Worm (Caenorhabditis elegans): ENCODE data around the gene R07G3.8.

R07G3.8 gene

DNA sequence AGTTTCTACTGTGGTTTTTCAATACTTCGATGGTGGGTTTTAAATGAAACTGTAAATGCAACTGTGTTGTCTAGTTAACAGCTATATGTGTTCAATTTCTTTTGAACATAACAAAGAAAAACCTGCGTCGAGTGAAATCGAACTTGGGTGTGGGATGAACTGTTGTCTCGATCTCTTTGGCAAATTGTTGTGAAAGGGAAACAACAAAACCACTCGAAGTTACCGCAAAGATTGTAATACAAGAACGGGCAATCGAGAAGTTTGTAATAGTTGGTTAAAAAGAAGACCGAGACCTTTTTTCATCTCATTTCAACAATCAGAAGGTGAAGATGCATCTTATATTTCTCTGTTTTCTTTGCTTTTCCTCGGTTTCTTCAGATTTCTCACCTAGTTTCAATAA lies 12.4 kb downstream of the R07G3.8 start, which contains the start of gene lips-17:
lips-17 (plus strand) TSS at position 301 of the 400 bp plus-strand sequence.
- TF ChIP-seq elt-3 (tag; optimal IDR thresholded peaks at IDR 0.05) (no peak), dmd-4 (tag; optimal IDR thresholded peaks at IDR 0.05) (no peak), C34F6.9 (tag; optimal IDR thresholded peaks at IDR 0.05) (no peak), sma-9 (GFP tag; optimal IDR thresholded peaks at IDR 0.05) (no peak), sma-9 (tag; optimal IDR thresholded peaks at IDR 0.05) (no peak), nhr-6 (tag; optimal IDR thresholded peaks at IDR 0.05) (no peak), nhr-25 (tag; optimal IDR thresholded peaks at IDR 0.05) (no peak), ceh-16 (tag; optimal IDR thresholded peaks at IDR 0.05) (no peak), mab-5 (tag; optimal IDR thresholded peaks at IDR 0.05) (no peak), ZK546.5 (tag; optimal IDR thresholded peaks at IDR 0.05) (no peak), zag-1 (tag; optimal IDR thresholded peaks at IDR 0.05) (no peak)

DNA sequence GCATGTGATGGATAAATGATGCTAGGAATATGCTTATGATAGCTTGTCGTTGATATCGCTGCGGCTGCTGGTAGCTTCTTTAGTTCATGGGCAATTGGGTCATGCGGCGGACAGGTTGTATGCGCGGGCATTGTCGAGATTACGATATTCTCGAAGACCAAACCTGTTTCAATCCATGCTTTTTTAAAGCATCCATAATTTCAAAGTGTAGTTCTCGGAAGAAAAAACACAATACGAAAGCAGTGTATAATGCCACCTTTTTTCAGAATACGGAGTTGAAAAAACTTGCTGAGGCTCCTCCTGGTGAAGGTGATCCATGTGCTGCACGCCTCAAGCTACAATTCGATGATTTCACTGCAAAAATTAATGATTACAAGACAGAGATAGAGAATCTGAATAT lies 15.0 kb downstream of the R07G3.8 start, which contains the start of gene osm-8:
osm-8 (minus strand) TSS at position 101 of the 400 bp plus-strand sequence.
- no peak for TF ChIP-seq nhr-77 (tag; optimal IDR thresholded peaks at IDR 0.05)
- no peak for TF ChIP-seq ztf-4 (tag; optimal IDR thresholded peaks at IDR 0.05)
- no peak for TF ChIP-seq ceh-16 (tag; optimal IDR thresholded peaks at IDR 0.05)
- no peak for TF ChIP-seq lin-11 (tag; optimal IDR thresholded peaks at IDR 0.05)
- TF ChIP-seq F13H6.1 (tag; optimal IDR thresholded peaks at IDR 0.05): no peak
- no peak for TF ChIP-seq mab-5 (tag; optimal IDR thresholded peaks at IDR 0.05)
- TF ChIP-seq ztf-11 (tag; optimal IDR thresholded peaks at IDR 0.05): no peak
- TF ChIP-seq snpc-4 (tag; optimal IDR thresholded peaks at IDR 0.05): no peak
- TF ChIP-seq fos-1 (tag; optimal IDR thresholded peaks at IDR 0.05): no peak
- TF ChIP-seq ceh-82 (tag; optimal IDR thresholded peaks at IDR 0.05): no peak
- TF ChIP-seq aly-2 (tag; optimal IDR thresholded peaks at IDR 0.05): no peak
- no peak for TF ChIP-seq nhr-25 (tag; optimal IDR thresholded peaks at IDR 0.05)
- TF ChIP-seq unc-62 (GFP tag; optimal IDR thresholded peaks at IDR 0.05): no peak
- TF ChIP-seq nhr-11 (tag; optimal IDR thresholded peaks at IDR 0.05): no peak
- TF ChIP-seq nhr-10 (tag; optimal IDR thresholded peaks at IDR 0.05): no peak
- no peak for TF ChIP-seq ztf-1 (GFP tag; conservative IDR thresholded peaks at IDR 0.05)
- TF ChIP-seq sem-4 (tag; optimal IDR thresholded peaks at IDR 0.05): no peak

ce11 chrII:7599357-7599756 lies 21.0 kb downstream of the R07G3.8 start, which contains the start of gene npp-21:
npp-21 (plus strand) TSS chrII:7599657.
- TF ChIP-seq peb-1 (tag; optimal IDR thresholded peaks at IDR 0.05) (no peak), nhr-10 (tag; optimal IDR thresholded peaks at IDR 0.05) (no peak)

DNA sequence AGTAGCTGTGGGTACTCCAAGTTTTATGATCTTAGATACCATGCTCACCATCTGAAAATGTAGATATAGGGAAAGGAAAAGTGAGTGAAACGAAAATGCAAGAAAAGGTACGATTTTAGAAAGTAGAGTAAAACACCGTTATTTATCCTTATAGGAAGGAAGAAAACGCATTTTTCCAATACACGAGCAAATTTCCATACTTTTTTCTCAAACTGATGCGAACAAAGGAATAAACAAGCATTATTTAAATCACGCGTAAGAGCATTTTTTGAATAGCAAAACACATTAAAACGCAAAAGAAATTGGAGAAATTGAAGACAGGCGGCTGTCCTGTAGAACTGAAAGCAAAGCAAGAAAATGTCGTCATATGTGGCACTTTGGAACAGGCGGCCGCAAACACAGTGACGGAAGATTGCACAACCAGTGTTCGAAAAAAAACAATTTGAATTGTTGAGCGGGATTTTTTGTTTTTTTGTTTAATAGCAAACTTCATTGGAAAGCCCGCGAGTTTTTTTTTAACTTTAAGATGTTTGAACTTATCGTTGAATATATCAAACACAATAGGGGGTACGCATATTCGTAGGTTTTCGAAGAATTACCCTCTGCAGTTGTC lies 21.5 kb downstream of the R07G3.8 start, which contains the start of gene pgam-5:
pgam-5 (minus strand) TSS at position 51 of the 613 bp plus-strand sequence.
- TF ChIP-seq ztf-11 (tag; optimal IDR thresholded peaks at IDR 0.05): no peak
- TF ChIP-seq nhr-129 (tag; optimal IDR thresholded peaks at IDR 0.05): peak; percentile 4

ce11 chrII:7594812-7595211 lies 25.5 kb downstream of the R07G3.8 start, which contains the start of gene syd-1:
syd-1 (minus strand) TSS chrII:7594912.
- TF ChIP-seq elt-1 (tag; optimal IDR thresholded peaks at IDR 0.05) (no peak), mab-5 (tag; optimal IDR thresholded peaks at IDR 0.05) (no peak), nhr-11 (tag; optimal IDR thresholded peaks at IDR 0.05) (no peak), nhr-23 (tag; optimal IDR thresholded peaks at IDR 0.05) (no peak), lin-39 (tag; optimal IDR thresholded peaks at IDR 0.05) (no peak), lin-11 (tag; optimal IDR thresholded peaks at IDR 0.05) (no peak)

DNA sequence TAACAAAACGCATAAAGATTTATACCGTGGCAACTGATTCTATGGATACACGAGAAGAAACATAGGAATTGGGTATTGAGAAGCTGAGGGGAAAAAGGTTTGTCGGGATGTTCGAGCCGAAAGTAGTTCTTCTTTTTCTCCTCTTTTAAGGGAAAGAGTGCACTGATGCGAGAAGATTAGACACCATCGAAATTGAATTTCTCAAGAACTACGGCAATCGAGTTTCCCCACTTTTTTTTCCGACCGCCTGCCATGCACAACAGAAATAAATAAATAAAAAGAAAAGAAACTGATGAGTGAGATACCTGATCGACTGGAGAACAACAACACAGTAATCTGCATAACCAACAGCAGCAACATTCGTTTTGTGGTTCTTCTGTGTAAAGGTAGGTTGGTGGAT lies 26.1 kb downstream of the R07G3.8 start:
- TF ChIP-seq mdl-1 (tag; optimal IDR thresholded peaks at IDR 0.05) (no peak), sma-9 (GFP tag; optimal IDR thresholded peaks at IDR 0.05) (peak; percentile 18), sma-9 (tag; optimal IDR thresholded peaks at IDR 0.05) (no peak)

- TF ChIP-seq mbf-1 (tag; optimal IDR thresholded peaks at IDR 0.05): no peak
- TF ChIP-seq gmeb-1 (tag; optimal IDR thresholded peaks at IDR 0.05): no peak
- TF ChIP-seq aly-2 (tag; optimal IDR thresholded peaks at IDR 0.05): no peak
- TF ChIP-seq sem-4 (tag; optimal IDR thresholded peaks at IDR 0.05): peak; percentile 21
- no peak for TF ChIP-seq skn-1 (tag; optimal IDR thresholded peaks at IDR 0.05)
- TF ChIP-seq alr-1 (tag; optimal IDR thresholded peaks at IDR 0.05): no peak
- TF ChIP-seq snpc-4 (tag; optimal IDR thresholded peaks at IDR 0.05): no peak
- TF ChIP-seq egl-27 (tag; optimal IDR thresholded peaks at IDR 0.05): no peak
- TF ChIP-seq lin-11 (tag; optimal IDR thresholded peaks at IDR 0.05): peak; percentile 38
- TF ChIP-seq elt-1 (tag; optimal IDR thresholded peaks at IDR 0.05): no peak
- no peak for TF ChIP-seq dmd-4 (tag; optimal IDR thresholded peaks at IDR 0.05)
- TF ChIP-seq unc-62 (GFP tag; optimal IDR thresholded peaks at IDR 0.05): no peak
- TF ChIP-seq ztf-4 (tag; optimal IDR thresholded peaks at IDR 0.05): no peak
- no peak for TF ChIP-seq ztf-1 (GFP tag; conservative IDR thresholded peaks at IDR 0.05)
- TF ChIP-seq ztf-11 (tag; optimal IDR thresholded peaks at IDR 0.05): no peak
- no peak for TF ChIP-seq ceh-82 (tag; optimal IDR thresholded peaks at IDR 0.05)
- TF ChIP-seq elt-3 (tag; optimal IDR thresholded peaks at IDR 0.05): no peak
- no peak for TF ChIP-seq nhr-77 (tag; optimal IDR thresholded peaks at IDR 0.05)
- no peak for TF ChIP-seq lin-13 (GFP tag; optimal IDR thresholded peaks at IDR 0.05)
- no peak for TF ChIP-seq Y55F3AM.14 (GFP tag; optimal IDR thresholded peaks at IDR 0.05)
- no peak for TF ChIP-seq nhr-25 (tag; optimal IDR thresholded peaks at IDR 0.05)
- no peak for TF ChIP-seq ceh-16 (tag; optimal IDR thresholded peaks at IDR 0.05)
- TF ChIP-seq nhr-237 (tag; optimal IDR thresholded peaks at IDR 0.05): no peak
- no peak for TF ChIP-seq peb-1 (tag; optimal IDR thresholded peaks at IDR 0.05)
Measured at ce11 chrII:7593227-7593626, 27.1 kb downstream of the R07G3.8 start.
